Worm (Caenorhabditis elegans) whole organism, late embryonic: Measurements from ENCODE around the gene wrt-4.

Experiments
- ahr-1 ChIP-seq: sonication (generic microtip); optimal IDR thresholded peaks from 2 replicates; lab custom pipeline; 2016; ENCODE audit warnings: missing genetic modification characterization, missing compliant biosample characterization
- ceh-45 ChIP-seq: fragments of 200-800 bp; sonication (Bioruptor generic); IDR thresholded peaks from 2 replicates; pipeline ENCODE4 v1.3.6; 2022; ENCODE audit warnings: missing genetic modification reagents, missing genetic modification characterization, missing compliant biosample characterization
- che-1 ChIP-seq: sonication (generic microtip); optimal IDR thresholded peaks from 2 replicates; lab custom pipeline; 2016; ENCODE audit warnings: mild to moderate bottlenecking, missing genetic modification characterization, missing compliant biosample characterization
- lim-6 ChIP-seq: sonication (generic microtip); optimal IDR thresholded peaks from 2 replicates; lab custom pipeline; 2016; ENCODE audit warnings: missing genetic modification characterization, missing compliant biosample characterization
- npax-4 ChIP-seq: sonication (generic microtip); optimal IDR thresholded peaks from 2 replicates; lab custom pipeline; 2016; ENCODE audit warnings: missing genetic modification characterization, missing compliant biosample characterization
- pha-4 ChIP-seq: fragments of 150-350 bp; optimal IDR thresholded peaks from 2 replicates; lab custom pipeline; 2018; ENCODE audit warnings: missing biosample characterization, missing genetic modification reagents, missing genetic modification characterization
- tbx-2 ChIP-seq: sonication (generic microtip); optimal IDR thresholded peaks from 2 replicates; lab custom pipeline; 2016; ENCODE audit warnings: missing genetic modification characterization, missing compliant biosample characterization
- unc-42 ChIP-seq: sonication (generic microtip); optimal IDR thresholded peaks from 2 replicates; lab custom pipeline; 2016; ENCODE audit warnings: missing genotype, missing genetic modification characterization, missing compliant biosample characterization
- unc-86 ChIP-seq: sonication (generic microtip); optimal IDR thresholded peaks from 2 replicates; lab custom pipeline; 2016; ENCODE audit warnings: missing genetic modification characterization, missing compliant biosample characterization

ce11 chrX:15706108-15706676 lies 50.9 kb downstream of the wrt-4 start:
- TF ChIP-seq pha-4 (tag; lab: Kevin White, UChicago) (no peak), npax-4 (no peak), che-1 (no peak), ceh-45 (GFP tag; lab: Robert Waterston, UW) (no peak), unc-42 (tag; lab: Kevin White, UChicago) (no peak), lim-6 (tag; lab: Kevin White, UChicago) (no peak), ahr-1 (tag; lab: Kevin White, UChicago) (no peak), unc-86 (no peak), tbx-2 (tag; lab: Kevin White, UChicago) (no peak)
